Fruit fly (Drosophila melanogaster) whole organism, embryonic: ENCODE results near the gene Tsf1.

ENCODE experiments used
- B-H1 ChIP-seq: fragments of 200-800 bp; sonication (Bioruptor generic); IDR thresholded peaks from 3 replicates; pipeline ENCODE4 v1.3.6; 2022; ENCODE audit warnings: missing biosample characterization, missing genetic modification characterization
- CG10274 ChIP-seq: fragments of 200-800 bp; sonication (Bioruptor generic); optimal IDR thresholded peaks from 3 replicates; lab custom pipeline; 2017; ENCODE audit warnings: missing biosample characterization, mild to moderate bottlenecking, missing genetic modification characterization
- CG10979 ChIP-seq: fragments of 200-800 bp; sonication (Bioruptor generic); optimal IDR thresholded peaks from 2 replicates; lab custom pipeline; 2018; ENCODE audit warnings: missing biosample characterization, mild to moderate bottlenecking, missing genetic modification characterization, moderate library complexity
- CG13894 ChIP-seq: fragments of 200-800 bp; sonication (Bioruptor generic); optimal IDR thresholded peaks from 3 replicates; lab custom pipeline; 2018; ENCODE audit warnings: missing biosample characterization, mild to moderate bottlenecking, missing genetic modification characterization, moderate library complexity
- CG14050 ChIP-seq: fragments of 200-800 bp; sonication (Bioruptor generic); IDR thresholded peaks from 3 replicates; pipeline ENCODE4 v1.3.6; 2022; ENCODE audit warnings: missing biosample characterization, missing genetic modification characterization
- CG15696 ChIP-seq: fragments of 200-800 bp; sonication (Bioruptor generic); optimal IDR thresholded peaks from 2 replicates; lab custom pipeline; 2019; ENCODE audit warnings: missing biosample characterization, mild to moderate bottlenecking, missing genetic modification characterization, moderate library complexity
- CG17612 ChIP-seq: fragments of 200-800 bp; sonication (Bioruptor generic); IDR thresholded peaks from 2 replicates; pipeline ENCODE4 v1.3.6; 2022; ENCODE audit warnings: missing biosample characterization, missing genetic modification characterization
- CG17802 ChIP-seq: fragments of 200-800 bp; sonication (Bioruptor generic); optimal IDR thresholded peaks from 2 replicates; lab custom pipeline; 2018; ENCODE audit warnings: missing biosample characterization, mild to moderate bottlenecking, missing genetic modification characterization, moderate library complexity
- CG1792 ChIP-seq: fragments of 200-800 bp; sonication (Bioruptor generic); optimal IDR thresholded peaks from 2 replicates; lab custom pipeline; 2016; ENCODE audit warnings: missing biosample characterization, missing genetic modification characterization
- CG30020 ChIP-seq: fragments of 200-800 bp; optimal IDR thresholded peaks from 2 replicates; lab custom pipeline; 2019; ENCODE audit warnings: missing biosample characterization, mild to moderate bottlenecking, missing genetic modification characterization, moderate library complexity
- CG42726 ChIP-seq: fragments of 200-800 bp; sonication (Bioruptor generic); IDR thresholded peaks from 2 replicates; pipeline ENCODE4 v1.3.6; 2022; ENCODE audit warnings: missing biosample characterization, missing genetic modification characterization; ENCODE audit not compliant: partially characterized antibody
- CG4328 ChIP-seq: fragments of 200-800 bp; sonication (Bioruptor generic); optimal IDR thresholded peaks from 3 replicates; lab custom pipeline; 2017; ENCODE audit warnings: missing biosample characterization, missing genetic modification reagents, missing genetic modification characterization
- CG5245 ChIP-seq: fragments of 200-800 bp; sonication (Bioruptor generic); optimal IDR thresholded peaks from 3 replicates; lab custom pipeline; 2016; ENCODE audit warnings: missing biosample characterization, missing genetic modification characterization
- CG6272 ChIP-seq: fragments of 200-800 bp; sonication (Bioruptor generic); IDR thresholded peaks from 2 replicates; pipeline ENCODE4 v1.3.6; 2022; ENCODE audit warnings: missing biosample characterization, missing genetic modification characterization
- CG7987 ChIP-seq: fragments of 200-800 bp; sonication (Bioruptor generic); optimal IDR thresholded peaks from 2 replicates; lab custom pipeline; 2018; ENCODE audit warnings: missing biosample characterization, mild to moderate bottlenecking, missing genetic modification characterization, moderate library complexity
- CTCF ChIP-seq: fragments of 200-800 bp; sonication (Bioruptor generic); optimal IDR thresholded peaks from 2 replicates; lab custom pipeline; 2017; ENCODE audit warnings: missing biosample characterization, mild to moderate bottlenecking, missing genetic modification characterization, moderate library complexity
- Camta ChIP-seq: fragments of 200-800 bp; sonication (Bioruptor generic); optimal IDR thresholded peaks from 2 replicates; lab custom pipeline; 2016; ENCODE audit warnings: missing biosample characterization, missing genetic modification characterization
- CrebB ChIP-seq: fragments of 200-800 bp; sonication (Bioruptor generic); optimal IDR thresholded peaks from 3 replicates; lab custom pipeline; 2018; ENCODE audit warnings: missing biosample characterization, mild to moderate bottlenecking, missing genetic modification characterization
- D19B ChIP-seq: fragments of 200-800 bp; sonication (Bioruptor generic); optimal IDR thresholded peaks from 2 replicates; lab custom pipeline; 2017; ENCODE audit warnings: missing biosample characterization, mild to moderate bottlenecking, missing genetic modification characterization
- ERR ChIP-seq: fragments of 200-800 bp; sonication (Bioruptor generic); optimal IDR thresholded peaks from 2 replicates; lab custom pipeline; 2016; ENCODE audit warnings: missing biosample characterization, missing genetic modification characterization
- HLH54F ChIP-seq: fragments of 200-800 bp; sonication (Bioruptor generic); optimal IDR thresholded peaks from 3 replicates; lab custom pipeline; 2016; ENCODE audit warnings: missing biosample characterization, missing genetic modification characterization
- Mad ChIP-seq: fragments of 200-800 bp; sonication (Bioruptor generic); optimal IDR thresholded peaks from 2 replicates; lab custom pipeline; 2016; ENCODE audit warnings: missing biosample characterization, missing genetic modification characterization
- Neu2 ChIP-seq: fragments of 200-800 bp; sonication (Bioruptor generic); optimal IDR thresholded peaks from 3 replicates; lab custom pipeline; 2016; ENCODE audit warnings: missing biosample characterization, missing genetic modification characterization, borderline replicate concordance
- NfI ChIP-seq: fragments of 200-800 bp; sonication (Bioruptor generic); optimal IDR thresholded peaks from 3 replicates; lab custom pipeline; 2018; ENCODE audit warnings: missing biosample characterization, mild to moderate bottlenecking, missing genetic modification characterization, moderate library complexity
- Opbp ChIP-seq: fragments of 200-800 bp; sonication (Bioruptor generic); IDR thresholded peaks from 3 replicates; pipeline ENCODE4 v1.3.6; 2022; ENCODE audit warnings: missing biosample characterization, missing genetic modification characterization; ENCODE audit not compliant: partially characterized antibody
- Optix ChIP-seq: fragments of 200-800 bp; sonication (Bioruptor generic); IDR thresholded peaks from 3 replicates; pipeline ENCODE4 v1.3.6; 2022; ENCODE audit warnings: missing biosample characterization, missing genetic modification characterization
- PHDP ChIP-seq: fragments of 200-800 bp; sonication (Bioruptor generic); optimal IDR thresholded peaks from 3 replicates; lab custom pipeline; 2018; ENCODE audit warnings: missing biosample characterization, mild to moderate bottlenecking, missing genetic modification characterization, moderate library complexity
- Sry-β ChIP-seq: fragments of 200-800 bp; sonication (Bioruptor generic); optimal IDR thresholded peaks from 2 replicates; lab custom pipeline; 2018; ENCODE audit warnings: missing biosample characterization, mild to moderate bottlenecking, missing genetic modification characterization, moderate library complexity
- Vsx1 ChIP-seq: fragments of 200-800 bp; sonication (Bioruptor generic); optimal IDR thresholded peaks from 2 replicates; lab custom pipeline; 2017; ENCODE audit warnings: missing biosample characterization, mild to moderate bottlenecking, missing genetic modification characterization, missing genetic modification reagents
- ase ChIP-seq: fragments of 200-800 bp; sonication (Bioruptor generic); IDR thresholded peaks from 3 replicates; pipeline ENCODE4 v1.3.6; 2022; ENCODE audit warnings: missing biosample characterization, missing genetic modification characterization
- bigmax ChIP-seq: fragments of 200-800 bp; sonication (Bioruptor generic); optimal IDR thresholded peaks from 2 replicates; lab custom pipeline; 2018; ENCODE audit warnings: missing biosample characterization, mild to moderate bottlenecking, missing genetic modification characterization
- chm ChIP-seq: fragments of 200-800 bp; sonication (Bioruptor generic); IDR thresholded peaks from 2 replicates; pipeline ENCODE4 v1.3.6; 2022; ENCODE audit warnings: missing biosample characterization, missing genetic modification characterization
- dan ChIP-seq: fragments of 200-800 bp; sonication (Bioruptor generic); IDR thresholded peaks from 2 replicates; pipeline ENCODE4 v1.3.6; 2022; ENCODE audit warnings: missing biosample characterization, missing genetic modification characterization
- dati ChIP-seq: fragments of 200-800 bp; sonication (Bioruptor generic); IDR thresholded peaks from 2 replicates; pipeline ENCODE4 v1.3.6; 2022; ENCODE audit warnings: missing biosample characterization, missing genetic modification characterization
- dmrt11E ChIP-seq: fragments of 200-800 bp; sonication (Bioruptor generic); optimal IDR thresholded peaks from 3 replicates; lab custom pipeline; 2018; ENCODE audit warnings: missing biosample characterization, mild to moderate bottlenecking, missing genetic modification characterization, moderate library complexity
- emc ChIP-seq: fragments of 200-800 bp; sonication (Bioruptor generic); optimal IDR thresholded peaks from 2 replicates; lab custom pipeline; 2016; ENCODE audit warnings: missing biosample characterization, missing genetic modification characterization
- fd96Cb ChIP-seq: fragments of 200-800 bp; sonication (Bioruptor generic); optimal IDR thresholded peaks from 2 replicates; lab custom pipeline; 2018; ENCODE audit warnings: missing biosample characterization, mild to moderate bottlenecking, missing genetic modification characterization, moderate library complexity
- fru ChIP-seq: fragments of >200 bp; optimal IDR thresholded peaks from 2 replicates; lab custom pipeline; 2017
- h ChIP-seq: fragments of >200 bp; optimal IDR thresholded peaks from 2 replicates; lab custom pipeline; 2017
- hkb ChIP-seq, 2 experiments: fragments of 200-800 bp in 1 of 2; fragments of >200 bp in 1 of 2; sonication (Bioruptor generic) in 1 of 2; IDR thresholded peaks in 1 of 2; optimal IDR thresholded peaks in 1 of 2; 2 replicates each; pipeline versions ENCODE4 v1.3.6 to Lab custom; 2017 to 2022; ENCODE audit warnings: missing biosample characterization in 1 of 2, missing genetic modification characterization in 1 of 2
- jing ChIP-seq: fragments of 200-800 bp; sonication (Bioruptor generic); optimal IDR thresholded peaks from 2 replicates; lab custom pipeline; 2018; ENCODE audit warnings: missing biosample characterization, mild to moderate bottlenecking, missing genetic modification characterization
- lov ChIP-seq, 2 experiments: fragments of 200-800 bp in 1 of 2; fragments of >200 bp in 1 of 2; sonication (Bioruptor generic) in 1 of 2; IDR thresholded peaks in 1 of 2; optimal IDR thresholded peaks in 1 of 2; 2 replicates in 1 of 2; 3 replicates in 1 of 2; pipeline versions ENCODE4 v1.3.6 to Lab custom; 2017 to 2022; ENCODE audit warnings: missing biosample characterization in 1 of 2, missing genetic modification characterization in 1 of 2
- maf-S ChIP-seq: fragments of 200-800 bp; sonication (Bioruptor generic); optimal IDR thresholded peaks from 2 replicates; lab custom pipeline; 2016; ENCODE audit warnings: missing biosample characterization, missing genetic modification characterization
- mirr ChIP-seq: fragments of 200-800 bp; sonication (Bioruptor generic); optimal IDR thresholded peaks from 3 replicates; lab custom pipeline; 2018; ENCODE audit warnings: missing biosample characterization, mild to moderate bottlenecking, missing genetic modification characterization
- odd ChIP-seq: fragments of 200-800 bp; sonication (Bioruptor generic); optimal IDR thresholded peaks from 2 replicates; lab custom pipeline; 2017; ENCODE audit warnings: missing biosample characterization, mild to moderate bottlenecking, missing genetic modification characterization
- pum ChIP-seq: fragments of 200-800 bp; sonication (Bioruptor generic); optimal IDR thresholded peaks from 2 replicates; lab custom pipeline; 2016; ENCODE audit warnings: missing biosample characterization, missing genetic modification characterization
- sna ChIP-seq: fragments of 200-800 bp; sonication (Bioruptor generic); IDR thresholded peaks from 2 replicates; pipeline ENCODE4 v1.3.6; 2022; ENCODE audit warnings: missing biosample characterization, missing genetic modification characterization; ENCODE audit not compliant: partially characterized antibody
- toy ChIP-seq: fragments of 200-800 bp; sonication (Bioruptor generic); IDR thresholded peaks from 2 replicates; pipeline ENCODE4 v1.3.6; 2022; ENCODE audit warnings: missing biosample characterization, missing genetic modification characterization
- twi ChIP-seq: fragments of 200-800 bp; optimal IDR thresholded peaks from 2 replicates; lab custom pipeline; 2019; ENCODE audit warnings: missing biosample characterization, mild to moderate bottlenecking, missing genetic modification characterization, moderate library complexity
- usp ChIP-seq: fragments of >200 bp; optimal IDR thresholded peaks from 2 replicates; lab custom pipeline; 2017; ENCODE audit warnings: missing biosample characterization, missing genetic modification characterization
- zfh1 ChIP-seq: fragments of 200-800 bp; sonication (Bioruptor generic); IDR thresholded peaks from 3 replicates; pipeline ENCODE4 v1.3.6; 2022; ENCODE audit warnings: missing biosample characterization, missing genetic modification characterization

Tsf1 gene

dm6 chrX:18404632-18405238, 17.9 kb downstream of the Tsf1 start (continued):
- TF ChIP-seq maf-S (no peak), CG15696 (no peak), hkb (optimal IDR thresholded peaks at IDR 0.05; lab: Kevin White, UChicago) (no peak), hkb (GFP tag; IDR thresholded peaks at IDR 0.05; lab: Robert Waterston, UW) (no peak), PHDP (no peak), dati (GFP tag; lab: Robert Waterston, UW) (no peak), HLH54F (GFP tag; lab: Kevin White, UChicago) (peak; percentile 22), CG6272 (GFP tag; lab: Robert Waterston, UW) (no peak), CG13894 (tag; lab: Kevin White, UChicago) (no peak), B-H1 (no peak), CrebB (tag; lab: Kevin White, UChicago) (no peak), CG10979 (tag; lab: Kevin White, UChicago) (peak; percentile 39), fd96Cb (tag; lab: Kevin White, UChicago) (peak; percentile 10), NfI (no peak), twi (tag; lab: Kevin White, UChicago) (no peak), D19B (peak; percentile 97), Mad (GFP tag; lab: Kevin White, UChicago) (peak; percentile 44), bigmax (GFP tag; lab: Kevin White, UChicago) (no peak), jing (GFP tag; lab: Kevin White, UChicago) (no peak), toy (GFP tag; lab: Robert Waterston, UW) (no peak), lov (optimal IDR thresholded peaks at IDR 0.05; lab: Kevin White, UChicago) (no peak), lov (GFP tag; IDR thresholded peaks at IDR 0.05; lab: Robert Waterston, UW) (no peak), Camta (GFP tag; lab: Kevin White, UChicago) (peak; percentile 1), sna (GFP tag; lab: Robert Waterston, UW) (peak; percentile 46; the same call in 1 of the 2 replicates), CG4328 (GFP tag; lab: Kevin White, UChicago) (no peak), CG7987 (GFP tag; lab: Kevin White, UChicago) (no peak), Vsx1 (GFP tag; lab: Kevin White, UChicago) (no peak), ase (GFP tag; lab: Robert Waterston, UW) (no peak), chm (GFP tag; lab: Robert Waterston, UW) (no peak), ERR (GFP tag; lab: Kevin White, UChicago) (no peak), CG30020 (tag; lab: Kevin White, UChicago) (no peak), CG14050 (GFP tag; lab: Robert Waterston, UW) (no peak), Neu2 (GFP tag; lab: Kevin White, UChicago) (no peak), Sry-β (GFP tag; lab: Kevin White, UChicago) (no peak), zfh1 (no peak), CG17612 (GFP tag; lab: Robert Waterston, UW) (no peak), dan (no peak), CG5245 (GFP tag; lab: Kevin White, UChicago) (no peak), Optix (no peak), emc (GFP tag; lab: Kevin White, UChicago) (peak; percentile 8), Opbp (GFP tag; lab: Robert Waterston, UW) (no peak), CG1792 (GFP tag; lab: Kevin White, UChicago) (peak; percentile 12), CG17802 (tag; lab: Kevin White, UChicago) (no peak), CG10274 (GFP tag; lab: Kevin White, UChicago) (no peak), h (no peak), pum (GFP tag; lab: Kevin White, UChicago) (peak; percentile 40), dmrt11E (tag; lab: Kevin White, UChicago) (peak; percentile 13), CTCF (GFP tag; lab: Kevin White, UChicago) (no peak), odd (GFP tag; lab: Kevin White, UChicago) (no peak), fru (lab: Kevin White, UChicago) (no peak), usp (GFP tag; lab: Kevin White, UChicago) (no peak), CG42726 (GFP tag; lab: Robert Waterston, UW) (no peak), mirr (GFP tag; lab: Kevin White, UChicago) (no peak)
